Fruit fly (Drosophila melanogaster): ENCODE data around the gene CG10874.

CG10874 gene

dm6 chr2L:2162729-2163567 lies 29.2 kb downstream of the CG10874 start:
- TF ChIP-seq CG8159 (tag; optimal IDR thresholded peaks at IDR 0.05) (peak; percentile 77), D1 (tag; optimal IDR thresholded peaks at IDR 0.05) (no peak), Snoo (tag; optimal IDR thresholded peaks at IDR 0.05) (no peak), CG4496 (GFP tag; IDR thresholded peaks at IDR 0.05) (peak; percentile 67; the same call in 1 of the 3 replicates), Pif1B (GFP tag; optimal IDR thresholded peaks at IDR 0.05) (peak; percentile 46), CG17806 (tag; optimal IDR thresholded peaks at IDR 0.05) (peak; percentile 60), CG10348 (GFP tag; IDR thresholded peaks at IDR 0.05) (no peak), rn (GFP tag; IDR thresholded peaks at IDR 0.05) (no peak), Pif1A (GFP tag; optimal IDR thresholded peaks at IDR 0.05) (peak; percentile 65), CG34367 (tag; optimal IDR thresholded peaks at IDR 0.05) (peak; percentile 55), CG13204 (GFP tag; optimal IDR thresholded peaks at IDR 0.05) (peak; percentile 29), gl (tag; optimal IDR thresholded peaks at IDR 0.05) (no peak), CG14655 (GFP tag; optimal IDR thresholded peaks at IDR 0.05) (peak; percentile 73), Ets98B (GFP tag; IDR thresholded peaks at IDR 0.05) (peak; percentile 61), EcR (GFP tag; optimal IDR thresholded peaks at IDR 0.05) (no peak), CG32121 (GFP tag; IDR thresholded peaks at IDR 0.05) (no peak), CG12605 (GFP tag; IDR thresholded peaks at IDR 0.05) (no peak; the same call in 1 of the 2 replicates), fd96Ca (GFP tag; IDR thresholded peaks at IDR 0.05) (0 out of 3 replicates have a peak, but pooled peaks have one; percentile 32), CG9948 (tag; optimal IDR thresholded peaks at IDR 0.05) (peak; percentile 52), CG8301 (tag; optimal IDR thresholded peaks at IDR 0.05) (peak; percentile 67), CG15710 (tag; optimal IDR thresholded peaks at IDR 0.05) (peak; percentile 48)

DNA sequence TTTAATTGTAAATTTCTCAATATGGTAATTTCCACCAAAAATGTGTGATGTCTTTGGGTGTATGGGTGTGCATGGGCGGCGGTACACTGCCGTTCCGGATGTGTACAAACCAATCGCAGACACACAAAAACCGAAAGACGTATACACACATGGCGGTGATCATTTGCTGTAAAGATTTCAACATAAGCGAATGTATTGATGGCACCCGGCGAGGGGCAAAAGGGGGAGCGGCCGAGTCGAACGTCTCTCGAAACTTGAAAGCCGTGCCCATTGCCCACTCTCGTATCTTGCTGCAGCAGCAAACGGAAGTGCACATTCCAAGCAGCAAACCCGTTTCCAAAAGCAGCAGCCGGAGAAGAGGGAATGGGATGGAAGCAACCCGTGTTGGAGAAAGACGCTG lies 29.9 kb downstream of the CG10874 start:
- TF ChIP-seq fd96Ca (GFP tag; IDR thresholded peaks at IDR 0.05): peak; percentile 33; the same call in 1 of the 3 replicates
- TF ChIP-seq CG10348 (GFP tag; IDR thresholded peaks at IDR 0.05): 0 out of 2 replicates have a peak, but pooled peaks have one; percentile 33
- peak; percentile 62; the same call in 2 of the 3 replicates for TF ChIP-seq CG4496 (GFP tag; IDR thresholded peaks at IDR 0.05)
- 0 out of 2 replicates have a peak, but pooled peaks have one; percentile 3 for TF ChIP-seq rn (GFP tag; IDR thresholded peaks at IDR 0.05)
- peak; percentile 85 for TF ChIP-seq CG13204 (GFP tag; optimal IDR thresholded peaks at IDR 0.05)
- TF ChIP-seq CG17806 (tag; optimal IDR thresholded peaks at IDR 0.05): no peak
- no peak for TF ChIP-seq Pif1B (GFP tag; optimal IDR thresholded peaks at IDR 0.05)
- TF ChIP-seq EcR (GFP tag; optimal IDR thresholded peaks at IDR 0.05): peak; percentile 20

DNA sequence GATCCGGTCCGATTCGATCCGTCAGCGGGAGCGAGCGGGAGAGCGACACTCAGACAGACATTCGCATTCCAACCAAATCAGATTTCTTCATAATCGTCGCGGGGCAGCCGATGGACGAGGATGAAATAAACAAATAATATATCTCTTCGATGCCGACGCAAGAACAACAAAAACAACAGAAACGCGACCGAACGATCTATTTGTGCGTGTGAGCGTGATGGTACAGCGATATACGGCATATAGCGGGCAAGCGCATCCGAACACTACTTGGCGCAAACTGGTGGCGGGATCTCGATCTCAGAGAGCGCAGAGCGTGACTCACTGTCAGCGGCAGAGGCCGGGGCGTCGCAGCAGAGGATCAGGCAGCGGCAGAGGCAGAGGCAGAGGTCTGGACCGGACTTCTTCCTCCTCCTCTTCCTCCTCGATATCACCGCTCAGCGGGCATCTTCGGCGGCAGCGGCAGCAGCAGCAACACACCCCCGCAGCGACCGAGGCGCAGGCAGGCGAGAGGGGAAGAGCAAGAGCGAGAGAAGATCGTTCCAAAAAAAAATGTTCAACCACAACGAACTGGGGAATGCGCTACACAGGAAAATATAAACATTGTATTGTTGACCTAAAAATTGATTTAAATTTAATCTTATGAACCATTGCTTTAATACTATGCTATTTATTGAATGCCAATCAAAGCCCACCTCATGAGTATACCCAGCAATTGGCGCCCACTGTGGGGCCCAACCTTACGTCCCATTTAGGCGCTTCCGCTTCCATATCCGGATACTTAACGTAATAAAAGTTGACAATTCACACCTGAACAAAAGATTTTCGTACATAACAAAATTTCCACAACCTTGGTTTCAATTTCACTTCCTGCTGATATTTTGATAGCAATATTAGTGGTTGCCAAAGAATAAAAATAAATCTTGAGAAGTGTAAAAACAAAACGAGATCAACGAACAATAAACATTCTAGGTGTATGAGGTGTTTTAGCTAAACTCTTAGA lies 30.6 kb downstream of the CG10874 start:
- TF ChIP-seq CG13204 (GFP tag; optimal IDR thresholded peaks at IDR 0.05) (peak; percentile 100), EcR (GFP tag; optimal IDR thresholded peaks at IDR 0.05) (peak; percentile 86), CG12605 (GFP tag; IDR thresholded peaks at IDR 0.05) (peak; percentile 28; the same call in 1 of the 2 replicates), CG15710 (tag; optimal IDR thresholded peaks at IDR 0.05) (peak; percentile 50), CG34367 (tag; optimal IDR thresholded peaks at IDR 0.05) (peak; percentile 20), CG4496 (GFP tag; IDR thresholded peaks at IDR 0.05) (no peak; the same call in none of the 3 replicates), CG14655 (GFP tag; optimal IDR thresholded peaks at IDR 0.05) (no peak), gl (tag; optimal IDR thresholded peaks at IDR 0.05) (no peak), CG32121 (GFP tag; IDR thresholded peaks at IDR 0.05) (peak; percentile 39; the same call in 1 of the 2 replicates), Pif1A (GFP tag; optimal IDR thresholded peaks at IDR 0.05) (peak; percentile 14), CG17806 (tag; optimal IDR thresholded peaks at IDR 0.05) (peak; percentile 53), CG8301 (tag; optimal IDR thresholded peaks at IDR 0.05) (peak; percentile 44), Snoo (tag; optimal IDR thresholded peaks at IDR 0.05) (peak; percentile 35), D1 (tag; optimal IDR thresholded peaks at IDR 0.05) (no peak), rn (GFP tag; IDR thresholded peaks at IDR 0.05) (peak; percentile 37; the same call in 1 of the 2 replicates), fd96Ca (GFP tag; IDR thresholded peaks at IDR 0.05) (peak; percentile 39; the same call in 1 of the 3 replicates), CG9948 (tag; optimal IDR thresholded peaks at IDR 0.05) (peak; percentile 68), Ets98B (GFP tag; IDR thresholded peaks at IDR 0.05) (no peak; the same call in 1 of the 2 replicates), CG8159 (tag; optimal IDR thresholded peaks at IDR 0.05) (peak; percentile 63), Pif1B (GFP tag; optimal IDR thresholded peaks at IDR 0.05) (no peak), CG10348 (GFP tag; IDR thresholded peaks at IDR 0.05) (no peak)

dm6 chr2L:2155453-2155852 lies 36.7 kb downstream of the CG10874 start, which contains the start of gene CG15382:
CG15382 (plus strand) TSS chr2L:2155753.
- no peak for TF ChIP-seq CG9948 (tag; optimal IDR thresholded peaks at IDR 0.05)
- no peak for TF ChIP-seq CG32121 (GFP tag; IDR thresholded peaks at IDR 0.05)
- TF ChIP-seq Snoo (tag; optimal IDR thresholded peaks at IDR 0.05): no peak
- no peak for TF ChIP-seq CG15710 (tag; optimal IDR thresholded peaks at IDR 0.05)
- no peak for TF ChIP-seq CG8301 (tag; optimal IDR thresholded peaks at IDR 0.05)
- TF ChIP-seq CG34367 (tag; optimal IDR thresholded peaks at IDR 0.05): no peak
- no peak for TF ChIP-seq Ets98B (GFP tag; IDR thresholded peaks at IDR 0.05)
- TF ChIP-seq fd96Ca (GFP tag; IDR thresholded peaks at IDR 0.05): no peak
